Worm (Caenorhabditis elegans): ENCODE results near the gene B0281.1.

- TF ChIP-seq pha-4 (tag; optimal IDR thresholded peaks at IDR 0.05) (peak; percentile 24), elt-1 (tag; optimal IDR thresholded peaks at IDR 0.05) (no peak), fkh-10 (GFP tag; optimal IDR thresholded peaks at IDR 0.05) (no peak), tbx-2 (tag; optimal IDR thresholded peaks at IDR 0.05) (no peak), ama-1 (optimal IDR thresholded peaks at IDR 0.05) (no peak), lin-39 (tag; optimal IDR thresholded peaks at IDR 0.05) (no peak)
These were observed 10.1 kb downstream of the B0281.1 start, which contains the start of the genes ZK1240.6 and ZK1240.2 for ce11 chrII:2322857-2323518.

All from whole organism, L3 larva.